Worm (Caenorhabditis elegans): Measurements from ENCODE around the gene Y57G11C.1131.

- no peak for TF ChIP-seq ztf-4 (tag; optimal IDR thresholded peaks at IDR 0.05)
- no peak for TF ChIP-seq nhr-23 (tag; optimal IDR thresholded peaks at IDR 0.05)
These were observed 47.2 kb upstream of the Y57G11C.1131 start for ce11 chrIV:14885584-14885983.
